Fruit fly (Drosophila melanogaster) whole organism, prepupa: ENCODE measurements around the gene CG13847.

Experiments used
- CG10669 ChIP-seq: fragments of 200-800 bp; sonication (Bioruptor generic); optimal IDR thresholded peaks from 3 replicates; lab custom pipeline; 2018; ENCODE audit warnings: missing biosample characterization, mild to moderate bottlenecking, missing genetic modification characterization, moderate library complexity
- CG11294 ChIP-seq: fragments of 200-800 bp; sonication (Bioruptor generic); IDR thresholded peaks from 2 replicates; pipeline ENCODE4 v1.3.6; 2022; ENCODE audit warnings: missing biosample characterization, missing genetic modification characterization
- CG11762 ChIP-seq: fragments of 200-800 bp; sonication (Bioruptor generic); optimal IDR thresholded peaks from 3 replicates; lab custom pipeline; 2016; ENCODE audit warnings: missing biosample characterization, missing genetic modification characterization; ENCODE audit not compliant: insufficient read depth
- CG15336 ChIP-seq: fragments of 200-800 bp; sonication (Bioruptor generic); IDR thresholded peaks from 2 replicates; pipeline ENCODE4 v1.3.6; 2022; ENCODE audit warnings: missing biosample characterization, missing genetic modification characterization
- CG1621 ChIP-seq: fragments of 200-800 bp; sonication (Bioruptor generic); optimal IDR thresholded peaks from 3 replicates; lab custom pipeline; 2018; ENCODE audit warnings: missing biosample characterization, mild to moderate bottlenecking, missing genetic modification characterization
- CG32006 ChIP-seq: fragments of 200-800 bp; sonication (Bioruptor generic); optimal IDR thresholded peaks from 3 replicates; lab custom pipeline; 2017; ENCODE audit warnings: missing biosample characterization, mild to moderate bottlenecking, missing genetic modification characterization
- CG4318 ChIP-seq: fragments of 200-800 bp; sonication (Bioruptor generic); optimal IDR thresholded peaks from 3 replicates; lab custom pipeline; 2017; ENCODE audit warnings: missing biosample characterization, mild to moderate bottlenecking, missing genetic modification characterization
- CG6163 ChIP-seq: fragments of 200-800 bp; sonication (Bioruptor generic); IDR thresholded peaks from 3 replicates; pipeline ENCODE4 v1.3.6; 2022; ENCODE audit warnings: missing biosample characterization, missing genetic modification characterization
- CG7368 ChIP-seq: fragments of 200-800 bp; sonication (Bioruptor generic); optimal IDR thresholded peaks from 3 replicates; lab custom pipeline; 2016; ENCODE audit warnings: missing biosample characterization, missing genetic modification characterization
- CG8119 ChIP-seq: fragments of 200-800 bp; sonication (Bioruptor generic); IDR thresholded peaks from 3 replicates; pipeline ENCODE4 v1.3.6; 2022; ENCODE audit warnings: missing biosample characterization, missing genetic modification characterization
- CG8319 ChIP-seq: fragments of 200-800 bp; sonication (Bioruptor generic); optimal IDR thresholded peaks from 3 replicates; lab custom pipeline; 2016; ENCODE audit warnings: missing biosample characterization, missing genetic modification characterization
- CG8632 ChIP-seq: fragments of 200-800 bp; sonication (Bioruptor generic); optimal IDR thresholded peaks from 3 replicates; lab custom pipeline; 2016; ENCODE audit warnings: missing biosample characterization, missing genetic modification characterization
- CG9139 ChIP-seq: fragments of 200-800 bp; sonication (Bioruptor generic); optimal IDR thresholded peaks from 3 replicates; lab custom pipeline; 2017; ENCODE audit warnings: missing biosample characterization, mild to moderate bottlenecking, missing genetic modification characterization
- Eip75B ChIP-seq: fragments of 200-800 bp; sonication (Bioruptor generic); optimal IDR thresholded peaks from 3 replicates; lab custom pipeline; 2016; ENCODE audit warnings: missing biosample characterization, missing genetic modification characterization
- Eip93F ChIP-seq: fragments of 200-800 bp; sonication (Bioruptor generic); optimal IDR thresholded peaks from 2 replicates; lab custom pipeline; 2016; ENCODE audit warnings: missing biosample characterization, mild to moderate bottlenecking, missing genetic modification characterization
- Ets21C ChIP-seq: fragments of 200-800 bp; sonication (Bioruptor generic); optimal IDR thresholded peaks from 3 replicates; lab custom pipeline; 2016; ENCODE audit warnings: missing biosample characterization, missing genetic modification characterization
- Ets96B ChIP-seq: fragments of 200-800 bp; optimal IDR thresholded peaks from 2 replicates; lab custom pipeline; 2019; ENCODE audit warnings: missing biosample characterization, mild to moderate bottlenecking, missing genetic modification characterization, moderate library complexity
- Gug ChIP-seq: fragments of 200-800 bp; sonication (Bioruptor generic); IDR thresholded peaks from 2 replicates; pipeline ENCODE4 v1.3.6; 2022; ENCODE audit warnings: missing biosample characterization, missing genetic modification characterization
- Hr38 ChIP-seq: sonication (Bioruptor generic); optimal IDR thresholded peaks from 2 replicates; lab custom pipeline; 2016; ENCODE audit warnings: missing biosample characterization, missing genetic modification characterization
- Hr39 ChIP-seq: fragments of 200-800 bp; sonication (Bioruptor generic); optimal IDR thresholded peaks from 2 replicates; lab custom pipeline; 2016; ENCODE audit warnings: missing biosample characterization, missing genetic modification characterization
- Hr4 ChIP-seq: fragments of 200-800 bp; sonication (Bioruptor generic); optimal IDR thresholded peaks from 3 replicates; lab custom pipeline; 2016; ENCODE audit warnings: missing biosample characterization, missing genetic modification characterization
- OdsH ChIP-seq: fragments of 200-800 bp; sonication (Bioruptor generic); optimal IDR thresholded peaks from 3 replicates; lab custom pipeline; 2016; ENCODE audit warnings: missing biosample characterization, missing genetic modification characterization
- Sox15 ChIP-seq: fragments of 200-800 bp; sonication (Bioruptor generic); optimal IDR thresholded peaks from 3 replicates; lab custom pipeline; 2016; ENCODE audit warnings: missing biosample characterization, missing genetic modification characterization
- cyc ChIP-seq: fragments of 200-800 bp; sonication (Bioruptor generic); optimal IDR thresholded peaks from 3 replicates; lab custom pipeline; 2016; ENCODE audit warnings: missing biosample characterization, missing genetic modification characterization
- dsx ChIP-seq: fragments of 200-800 bp; optimal IDR thresholded peaks from 3 replicates; lab custom pipeline; 2019; ENCODE audit warnings: missing biosample characterization, mild to moderate bottlenecking, missing genetic modification characterization, moderate library complexity; ENCODE audit not compliant: poor library complexity, severe bottlenecking
- fd59A ChIP-seq: fragments of 200-800 bp; sonication (Bioruptor generic); optimal IDR thresholded peaks from 2 replicates; lab custom pipeline; 2017; ENCODE audit warnings: missing biosample characterization, mild to moderate bottlenecking, missing genetic modification characterization, missing genetic modification reagents
- fkh ChIP-seq: fragments of 200-800 bp; sonication (Bioruptor generic); optimal IDR thresholded peaks from 3 replicates; lab custom pipeline; 2017; ENCODE audit warnings: missing biosample characterization, mild to moderate bottlenecking, missing genetic modification characterization, moderate library complexity
- lz ChIP-seq: fragments of 200-800 bp; sonication (Bioruptor generic); optimal IDR thresholded peaks from 3 replicates; lab custom pipeline; 2016; ENCODE audit warnings: missing biosample characterization, missing genetic modification characterization
- pdm3 ChIP-seq: fragments of 200-800 bp; sonication (Bioruptor generic); optimal IDR thresholded peaks from 3 replicates; lab custom pipeline; 2016; ENCODE audit warnings: missing biosample characterization, missing genetic modification characterization
- ss ChIP-seq, 2 experiments: fragments of 200-800 bp; sonication (Bioruptor generic); optimal IDR thresholded peaks; 2 replicates in 1 of 2; 3 replicates in 1 of 2; lab custom pipeline; 2017 to 2018; ENCODE audit warnings: mild to moderate bottlenecking in 2 of 2, missing biosample characterization in 2 of 2, missing genetic modification characterization in 2 of 2, moderate library complexity in 1 of 2
- topi ChIP-seq: fragments of 200-800 bp; sonication (Bioruptor generic); optimal IDR thresholded peaks from 3 replicates; lab custom pipeline; 2016; ENCODE audit warnings: missing biosample characterization, missing genetic modification characterization

CG13847 gene

dm6 chr3R:22395409-22396178, 40.4 kb downstream of the CG13847 start (continued):
- TF ChIP-seq fkh (GFP tag; lab: Kevin White, UChicago) (no peak), CG1621 (tag; lab: Kevin White, UChicago) (no peak), Hr4 (GFP tag; lab: Kevin White, UChicago) (peak; percentile 45), dsx (GFP tag; lab: Kevin White, UChicago) (peak; percentile 5), OdsH (GFP tag; lab: Kevin White, UChicago) (no peak), CG6163 (0 out of 3 replicates have a peak, but pooled peaks have one; percentile 24), CG32006 (GFP tag; lab: Kevin White, UChicago) (peak; percentile 58)

- TF ChIP-seq Eip75B (GFP tag; lab: Kevin White, UChicago) (no peak), Eip93F (no peak), topi (no peak), Gug (GFP tag; lab: Robert Waterston, UW) (no peak), CG11294 (GFP tag; lab: Robert Waterston, UW) (no peak), fd59A (no peak), ss (GFP tag; optimal IDR thresholded peaks at IDR 0.05; lab: Kevin White, UChicago) (no peak), CG11762 (no peak), Hr38 (GFP tag; lab: Kevin White, UChicago) (no peak), CG4318 (no peak)
These were observed 41.9 kb downstream of the CG13847 start, which contains the start of gene CG13857 for dm6 chr3R:22394004-22394403. TSS of gene CG13857 (minus strand) at chr3R:22394104.

dm6 chr3R:22390109-22390508, 45.8 kb downstream of the CG13847 start:
- TF ChIP-seq Sox15 (GFP tag; lab: Kevin White, UChicago) (no peak), OdsH (GFP tag; lab: Kevin White, UChicago) (no peak), pdm3 (GFP tag; lab: Kevin White, UChicago) (no peak), CG1621 (tag; lab: Kevin White, UChicago) (no peak), fkh (GFP tag; lab: Kevin White, UChicago) (no peak), lz (GFP tag; lab: Kevin White, UChicago) (no peak), Ets21C (GFP tag; lab: Kevin White, UChicago) (no peak), CG7368 (no peak), CG8632 (GFP tag; lab: Kevin White, UChicago) (no peak), CG9139 (GFP tag; lab: Kevin White, UChicago) (no peak), cyc (GFP tag; lab: Kevin White, UChicago) (no peak), Eip93F (no peak), Ets96B (no peak), Eip75B (GFP tag; lab: Kevin White, UChicago) (no peak)

- no peak for TF ChIP-seq CG8319
- no peak for TF ChIP-seq CG8119 (GFP tag; lab: Robert Waterston, UW)
- TF ChIP-seq CG10669 (GFP tag; lab: Kevin White, UChicago), result no peak
- no peak for TF ChIP-seq CG15336 (GFP tag; lab: Robert Waterston, UW)
These were observed 46.3 kb downstream of the CG13847 start, which contains the start of the genes CAH8 and CG7059 for dm6 chr3R:22389614-22390013. TSS of gene CAH8 (minus strand) at chr3R:22389714. TSS of gene CG7059 (plus strand) at chr3R:22389780.

- no peak for TF ChIP-seq Hr39
- no peak for TF ChIP-seq CG11294 (GFP tag; lab: Robert Waterston, UW)
- TF ChIP-seq CG15336 (GFP tag; lab: Robert Waterston, UW), result no peak
- no peak for TF ChIP-seq CG8319
- TF ChIP-seq, all 60 proteins: peak for 0
These were observed 54.2 kb downstream of the CG13847 start, which contains the start of gene Gpdh3 for dm6 chr3R:22381735-22382134. TSS of gene Gpdh3 (plus strand) at chr3R:22382035.
